Worm (Caenorhabditis elegans) whole organism, young adult: Measurements from ENCODE around the gene T05B9.1.
A peak's percentile ranks its signal among the peaks of the same experiment; 100 is the strongest.

Source experiments
- B0019.2 ChIP-seq: fragments of 200-800 bp; sonication (Bioruptor generic); conservative IDR thresholded peaks from 2 replicates; pipeline ENCODE4 v1.3.6; 2022; ENCODE audit warnings: missing genetic modification reagents, missing genetic modification characterization, missing compliant biosample characterization
- F22D6.2 ChIP-seq: sonication (generic microtip); optimal IDR thresholded peaks from 2 replicates; lab custom pipeline; 2016; ENCODE audit warnings: mild to moderate bottlenecking, missing genetic modification characterization, missing compliant biosample characterization
- F33H1.4 ChIP-seq: fragments of 200-800 bp; sonication (Bioruptor generic); IDR thresholded peaks from 2 replicates; pipeline ENCODE4 v1.3.6; 2022; ENCODE audit warnings: missing genetic modification reagents, missing genetic modification characterization, missing compliant biosample characterization
- F39B2.1 ChIP-seq: fragments of 200-800 bp; sonication (Bioruptor generic); IDR thresholded peaks from 2 replicates; pipeline ENCODE4 v1.3.6; 2022; ENCODE audit warnings: missing genetic modification reagents, missing genetic modification characterization, missing compliant biosample characterization
- K12H6.12 ChIP-seq: fragments of 200-800 bp; sonication (Bioruptor generic); optimal IDR thresholded peaks from 2 replicates; lab custom pipeline; 2018; ENCODE audit warnings: mild to moderate bottlenecking, missing genetic modification characterization, missing compliant biosample characterization
- T26A5.8 ChIP-seq: sonication (generic microtip); optimal IDR thresholded peaks from 2 replicates; lab custom pipeline; 2016; ENCODE audit warnings: missing genetic modification characterization, missing compliant biosample characterization
- Y53G8AR.9 ChIP-seq: fragments of 200-800 bp; sonication (Bioruptor generic); conservative IDR thresholded peaks from 2 replicates; pipeline ENCODE4 v1.3.6; 2022; ENCODE audit warnings: missing genetic modification reagents, missing genetic modification characterization, missing compliant biosample characterization
- Y79H2A.3 ChIP-seq: fragments of 200-800 bp; sonication (Bioruptor generic); conservative IDR thresholded peaks from 2 replicates; pipeline ENCODE4 v1.3.6; 2022; ENCODE audit warnings: missing genetic modification reagents, missing genetic modification characterization, missing compliant biosample characterization
- aptf-3 ChIP-seq: fragments of 200-800 bp; sonication (Bioruptor generic); IDR thresholded peaks from 2 replicates; pipeline ENCODE4 v1.3.6; 2022; ENCODE audit warnings: missing genetic modification characterization, missing compliant biosample characterization
- atf-7 ChIP-seq: sonication (generic microtip); optimal IDR thresholded peaks from 2 replicates; lab custom pipeline; 2017; ENCODE audit warnings: mild to moderate bottlenecking, missing genetic modification characterization, missing compliant biosample characterization
- attf-3 ChIP-seq: fragments of 200-800 bp; sonication (Bioruptor generic); conservative IDR thresholded peaks from 2 replicates; pipeline ENCODE4 v1.3.6; 2022; ENCODE audit warnings: missing genetic modification reagents, missing genetic modification characterization, missing compliant biosample characterization
- ceh-100 ChIP-seq: fragments of 200-800 bp; sonication (Bioruptor generic); IDR thresholded peaks from 2 replicates; pipeline ENCODE4 v1.3.6; 2022; ENCODE audit warnings: missing genetic modification reagents, missing genetic modification characterization, missing compliant biosample characterization
- ceh-40 ChIP-seq: fragments of 200-800 bp; sonication (Bioruptor generic); IDR thresholded peaks from 2 replicates; pipeline ENCODE4 v1.3.6; 2022; ENCODE audit warnings: missing genetic modification characterization, missing compliant biosample characterization
- ceh-58 ChIP-seq: fragments of 200-800 bp; sonication (Bioruptor generic); IDR thresholded peaks from 2 replicates; pipeline ENCODE4 v1.3.6; 2022; ENCODE audit warnings: missing genetic modification characterization, missing compliant biosample characterization
- dox-1 ChIP-seq: fragments of 200-800 bp; sonication (Bioruptor generic); IDR thresholded peaks from 2 replicates; pipeline ENCODE4 v1.3.6; 2022; ENCODE audit warnings: missing genetic modification reagents, missing genetic modification characterization, missing compliant biosample characterization
- dpl-1 ChIP-seq: fragments of 150-350 bp; optimal IDR thresholded peaks from 2 replicates; lab custom pipeline; 2014; ENCODE audit warnings: missing biosample characterization, missing genetic modification reagents, missing genetic modification characterization
- ekl-4 ChIP-seq: fragments of 200-800 bp; sonication (Bioruptor generic); IDR thresholded peaks from 2 replicates; pipeline ENCODE4 v1.3.6; 2022; ENCODE audit warnings: missing genetic modification reagents, missing genetic modification characterization, missing compliant biosample characterization
- him-1 ChIP-seq: sonication (generic microtip); optimal IDR thresholded peaks from 2 replicates; lab custom pipeline; 2016; ENCODE audit warnings: missing genotype, missing genetic modification reagents, missing genetic modification characterization, missing compliant biosample characterization
- hlh-26 ChIP-seq: fragments of 200-800 bp; sonication (Bioruptor generic); conservative IDR thresholded peaks from 2 replicates; pipeline ENCODE4 v1.3.6; 2022; ENCODE audit warnings: missing genetic modification reagents, missing genetic modification characterization, missing compliant biosample characterization
- hsf-1 ChIP-seq: fragments of 200-800 bp; sonication (Bioruptor generic); IDR thresholded peaks from 2 replicates; pipeline ENCODE4 v1.3.6; 2022; ENCODE audit warnings: missing genetic modification reagents, missing genetic modification characterization, missing compliant biosample characterization
- let-526 ChIP-seq: fragments of 200-800 bp; sonication (Bioruptor generic); IDR thresholded peaks from 2 replicates; pipeline ENCODE4 v1.3.6; 2022; ENCODE audit warnings: missing genetic modification reagents, missing genetic modification characterization, missing compliant biosample characterization
- lin-35 ChIP-seq, 3 experiments: fragments of 150-350 bp in 2 of 3; sonication (generic microtip) in 1 of 3; optimal IDR thresholded peaks; 2 replicates each; lab custom pipeline; 2014 to 2018; ENCODE audit warnings: missing biosample characterization in 3 of 3, missing genetic modification characterization in 3 of 3, missing genetic modification reagents in 3 of 3
- lin-54 ChIP-seq: fragments of 200-800 bp; sonication (Bioruptor generic); optimal IDR thresholded peaks from 2 replicates; lab custom pipeline; 2018; ENCODE audit warnings: mild to moderate bottlenecking, missing genetic modification characterization, missing compliant biosample characterization
- madf-3 ChIP-seq: fragments of 200-800 bp; sonication (Bioruptor generic); IDR thresholded peaks from 2 replicates; pipeline ENCODE4 v1.3.6; 2022; ENCODE audit warnings: missing genetic modification reagents, missing genetic modification characterization, missing compliant biosample characterization
- madf-6 ChIP-seq: fragments of 200-800 bp; sonication (Bioruptor generic); IDR thresholded peaks from 2 replicates; pipeline ENCODE4 v1.3.6; 2022; ENCODE audit warnings: missing genetic modification reagents, missing genetic modification characterization, missing compliant biosample characterization
- madf-8 ChIP-seq: fragments of 200-800 bp; sonication (Bioruptor generic); conservative IDR thresholded peaks from 2 replicates; pipeline ENCODE4 v1.3.6; 2022; ENCODE audit warnings: missing genetic modification reagents, missing genetic modification characterization, missing compliant biosample characterization
- mcd-1 ChIP-seq: fragments of 200-800 bp; sonication (Bioruptor generic); IDR thresholded peaks from 2 replicates; pipeline ENCODE4 v1.3.6; 2022; ENCODE audit warnings: missing genetic modification reagents, missing genetic modification characterization, missing compliant biosample characterization
- mel-28 ChIP-seq: sonication (generic microtip); optimal IDR thresholded peaks from 2 replicates; lab custom pipeline; 2016; ENCODE audit warnings: borderline replicate concordance, mild to moderate bottlenecking, missing genetic modification characterization, missing compliant biosample characterization
- mes-4 ChIP-seq: sonication (generic microtip); optimal IDR thresholded peaks from 2 replicates; lab custom pipeline; 2016; ENCODE audit warnings: missing genotype, missing genetic modification characterization, missing compliant biosample characterization
- nhr-120 ChIP-seq: fragments of 200-800 bp; sonication (Bioruptor generic); IDR thresholded peaks from 2 replicates; pipeline ENCODE4 v1.3.6; 2022; ENCODE audit warnings: missing genetic modification characterization, missing compliant biosample characterization
- repo-1 ChIP-seq: sonication (generic microtip); optimal IDR thresholded peaks from 2 replicates; lab custom pipeline; 2017; ENCODE audit warnings: mild to moderate bottlenecking, missing genetic modification characterization, missing compliant biosample characterization
- sdz-38 ChIP-seq: sonication (generic microtip); optimal IDR thresholded peaks from 2 replicates; lab custom pipeline; 2016; ENCODE audit warnings: missing genotype, missing genetic modification characterization, missing compliant biosample characterization
- tbp1 ChIP-seq: fragments of 200-800 bp; sonication (Bioruptor generic); optimal IDR thresholded peaks from 2 replicates; lab custom pipeline; 2018; ENCODE audit warnings: mild to moderate bottlenecking, missing genetic modification characterization, missing compliant biosample characterization
- zfh-2 ChIP-seq: fragments of 200-800 bp; sonication (Bioruptor generic); conservative IDR thresholded peaks from 2 replicates; pipeline ENCODE4 v1.3.6; 2022; ENCODE audit warnings: missing genetic modification reagents, missing genetic modification characterization, missing compliant biosample characterization
- ztf-22 ChIP-seq: fragments of 200-800 bp; sonication (Bioruptor generic); optimal IDR thresholded peaks from 2 replicates; lab custom pipeline; 2018; ENCODE audit warnings: mild to moderate bottlenecking, missing genetic modification characterization, moderate library complexity, missing compliant biosample characterization
- ztf-25 ChIP-seq: fragments of 200-800 bp; sonication (Bioruptor generic); IDR thresholded peaks from 2 replicates; pipeline ENCODE4 v1.3.6; 2022; ENCODE audit warnings: missing genetic modification reagents, missing genetic modification characterization, missing compliant biosample characterization
- ztf-28 ChIP-seq: fragments of 200-800 bp; sonication (Bioruptor generic); IDR thresholded peaks from 2 replicates; pipeline ENCODE4 v1.3.6; 2022; ENCODE audit warnings: missing genetic modification reagents, missing genetic modification characterization, missing compliant biosample characterization
- ztf-3 ChIP-seq: fragments of 200-800 bp; sonication (Bioruptor generic); optimal IDR thresholded peaks from 2 replicates; lab custom pipeline; 2018; ENCODE audit warnings: mild to moderate bottlenecking, missing genetic modification characterization, missing compliant biosample characterization
- ztf-6 ChIP-seq: fragments of 200-800 bp; sonication (Bioruptor generic); IDR thresholded peaks from 2 replicates; pipeline ENCODE4 v1.3.6; 2022; ENCODE audit warnings: missing genetic modification reagents, missing genetic modification characterization, missing compliant biosample characterization

The T05B9.1 gene

DNA sequence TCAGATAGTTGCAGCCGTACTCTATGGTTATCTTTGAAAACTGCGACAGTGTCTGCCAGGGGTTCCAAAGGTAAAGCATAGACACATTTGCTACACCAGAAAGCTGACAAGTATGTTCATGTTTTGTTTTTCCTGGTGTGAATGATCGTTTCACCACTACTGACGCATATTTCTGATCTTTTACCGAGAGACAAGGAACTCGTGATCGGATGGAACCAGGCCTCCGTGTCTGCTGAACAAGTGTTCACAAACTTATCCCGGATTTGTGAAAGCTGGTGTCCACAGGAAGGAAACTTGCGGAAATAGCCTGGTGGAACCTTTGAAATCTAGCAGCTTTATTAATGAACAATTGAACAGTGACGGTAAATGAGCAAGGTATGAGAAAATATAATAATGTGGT is 1.2 kb downstream of the T05B9.1 start (continued):
- TF ChIP-seq mcd-1, result 0 out of 2 replicates have a peak, but pooled peaks have one; percentile 30
- no peak for TF ChIP-seq ztf-6 (GFP tag; lab: Robert Waterston, UW)
- TF ChIP-seq dox-1 (GFP tag; lab: Robert Waterston, UW), result 0 out of 2 replicates have a peak, but pooled peaks have one; percentile 24
- TF ChIP-seq madf-6 (GFP tag; lab: Robert Waterston, UW), result peak; percentile 73
- TF ChIP-seq F33H1.4 (GFP tag; lab: Robert Waterston, UW), result 0 out of 2 replicates have a peak, but pooled peaks have one; percentile 18
- 0 out of 2 replicates have a peak, but pooled peaks have one; percentile 37 for TF ChIP-seq ceh-40 (GFP tag; lab: Robert Waterston, UW)
- 0 out of 2 replicates have a peak, but pooled peaks have one; percentile 20 for TF ChIP-seq let-526 (GFP tag; lab: Robert Waterston, UW)
- TF ChIP-seq Y79H2A.3 (GFP tag; lab: Robert Waterston, UW), result peak; percentile 62; the same call in 1 of the 2 replicates
- TF ChIP-seq aptf-3 (GFP tag; lab: Robert Waterston, UW), result no peak
- TF ChIP-seq attf-3 (GFP tag; lab: Robert Waterston, UW), result no peak

ce11 chrII:11255536-11255935 is 5.5 kb downstream of the T05B9.1 start, which contains the start of gene T05B9.2:
TSS of gene T05B9.2 (plus strand) at chrII:11255836.
- 0 out of 2 replicates have a peak, but pooled peaks have one; percentile 17 for TF ChIP-seq zfh-2 (GFP tag; lab: Robert Waterston, UW)
- TF ChIP-seq atf-7 (tag; lab: Kevin White, UChicago), result no peak

ce11 chrII:11247414-11247813 is 13.6 kb downstream of the T05B9.1 start, which contains the start of gene T06D8.10:
TSS of gene T06D8.10 (minus strand) at chrII:11247514.
- no peak for TF ChIP-seq tbp1
- no peak for TF ChIP-seq F33H1.4 (GFP tag; lab: Robert Waterston, UW)
- no peak for TF ChIP-seq zfh-2 (GFP tag; lab: Robert Waterston, UW)

DNA sequence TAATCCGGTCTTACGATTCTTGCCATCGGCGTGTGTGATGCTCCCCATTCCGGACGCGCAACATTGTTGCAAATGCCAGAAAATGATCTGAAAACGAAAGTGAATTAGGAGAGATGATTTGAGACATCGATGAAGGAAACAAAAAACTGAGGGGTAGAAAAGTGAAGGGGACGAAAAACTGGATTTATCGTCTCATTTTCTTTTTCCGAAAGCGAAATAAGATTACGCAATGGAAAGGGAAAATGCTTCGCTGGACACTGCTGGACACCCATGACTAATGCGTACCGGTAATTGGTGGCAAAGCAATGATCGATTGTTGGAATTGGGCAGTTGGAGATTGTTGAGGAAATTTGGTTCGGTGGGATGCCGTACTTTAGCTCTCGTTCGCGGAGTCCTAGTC is 14.5 kb downstream of the T05B9.1 start:
- TF ChIP-seq hsf-1 (GFP tag; lab: Robert Waterston, UW), result no peak
- no peak for TF ChIP-seq hlh-26 (GFP tag; lab: Robert Waterston, UW)
- no peak for TF ChIP-seq mel-28
- no peak for TF ChIP-seq atf-7 (tag; lab: Kevin White, UChicago)
- no peak for TF ChIP-seq Y53G8AR.9 (GFP tag; lab: Robert Waterston, UW)
- TF ChIP-seq dpl-1, result no peak
- no peak for TF ChIP-seq lin-35 (GFP tag; optimal IDR thresholded peaks at IDR 0.05; lab: Kevin White, UChicago)
- no peak for TF ChIP-seq nhr-120 (GFP tag; lab: Robert Waterston, UW)
- TF ChIP-seq ekl-4, result no peak
- no peak for TF ChIP-seq ztf-3 (GFP tag; lab: Kevin White, UChicago)
- no peak for TF ChIP-seq repo-1 (tag; lab: Kevin White, UChicago)
- no peak for TF ChIP-seq sdz-38
- TF ChIP-seq madf-8 (GFP tag; lab: Robert Waterston, UW), result no peak
- no peak for TF ChIP-seq mcd-1
- TF ChIP-seq let-526 (GFP tag; lab: Robert Waterston, UW), result no peak
- no peak for TF ChIP-seq ztf-22 (GFP tag; lab: Kevin White, UChicago)
- no peak for TF ChIP-seq F33H1.4 (GFP tag; lab: Robert Waterston, UW)

DNA sequence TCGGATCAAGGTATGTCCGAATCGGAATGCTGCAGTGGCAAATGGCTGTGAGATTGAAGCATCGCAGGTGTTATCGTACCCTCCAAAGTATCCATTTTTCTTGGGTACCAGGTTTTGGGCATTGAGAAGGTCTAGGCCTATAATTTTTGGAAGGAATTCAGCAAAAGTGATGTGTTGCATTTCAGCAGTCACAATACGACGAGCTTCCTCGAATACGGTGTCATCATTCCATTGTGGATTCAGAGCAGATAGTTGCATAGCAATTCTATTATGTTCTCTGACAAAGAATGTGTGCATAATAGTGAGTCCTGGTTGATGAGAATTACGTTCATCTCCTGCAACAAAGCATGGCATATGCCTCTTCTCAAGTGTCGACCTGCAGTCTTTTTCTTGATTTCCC is 18.1 kb downstream of the T05B9.1 start:
- TF ChIP-seq lin-54 (GFP tag; lab: Kevin White, UChicago), result no peak
- no peak for TF ChIP-seq ztf-3 (GFP tag; lab: Kevin White, UChicago)
- TF ChIP-seq ztf-28 (GFP tag; lab: Robert Waterston, UW), result no peak
- TF ChIP-seq mel-28, result no peak
- TF ChIP-seq hlh-26 (GFP tag; lab: Robert Waterston, UW), result no peak
- TF ChIP-seq ztf-25, result no peak
- no peak for TF ChIP-seq ceh-100 (GFP tag; lab: Robert Waterston, UW)
- TF ChIP-seq nhr-120 (GFP tag; lab: Robert Waterston, UW), result no peak
- TF ChIP-seq F22D6.2, result no peak
- TF ChIP-seq ceh-58, result no peak
- TF ChIP-seq B0019.2 (GFP tag; lab: Robert Waterston, UW), result no peak
- TF ChIP-seq madf-3, result no peak
- TF ChIP-seq dox-1 (GFP tag; lab: Robert Waterston, UW), result no peak
- no peak for TF ChIP-seq F39B2.1 (GFP tag; lab: Robert Waterston, UW)
- TF ChIP-seq mes-4, result no peak
- TF ChIP-seq T26A5.8, result no peak
- no peak for TF ChIP-seq K12H6.12 (tag; lab: Kevin White, UChicago)
- no peak for TF ChIP-seq him-1 (tag; lab: Kevin White, UChicago)
